Fruit fly (Drosophila melanogaster) whole organism, prepupa: ENCODE data around the gene Cht11.

Experiments used
- Blimp-1 ChIP-seq: fragments of 200-800 bp; sonication (Bioruptor generic); optimal IDR thresholded peaks from 3 replicates; lab custom pipeline; 2017; ENCODE audit warnings: missing biosample characterization, missing genetic modification characterization, mild to moderate bottlenecking, moderate library complexity, missing genetic modification reagents
- CG10631 ChIP-seq: fragments of 200-800 bp; sonication (Bioruptor generic); optimal IDR thresholded peaks from 2 replicates; lab custom pipeline; 2016; ENCODE audit warnings: missing biosample characterization, missing genetic modification characterization
- CG10669 ChIP-seq: fragments of 200-800 bp; sonication (Bioruptor generic); optimal IDR thresholded peaks from 3 replicates; lab custom pipeline; 2018; ENCODE audit warnings: missing biosample characterization, mild to moderate bottlenecking, missing genetic modification characterization, moderate library complexity
- CG11294 ChIP-seq: fragments of 200-800 bp; sonication (Bioruptor generic); IDR thresholded peaks from 2 replicates; pipeline ENCODE4 v1.3.6; 2022; ENCODE audit warnings: missing biosample characterization, missing genetic modification characterization
- CG11902 ChIP-seq: fragments of 200-800 bp; sonication (Bioruptor generic); optimal IDR thresholded peaks from 3 replicates; lab custom pipeline; 2016; ENCODE audit warnings: missing biosample characterization, missing genetic modification characterization
- CG16779 ChIP-seq: fragments of 200-800 bp; sonication (Bioruptor generic); optimal IDR thresholded peaks from 3 replicates; lab custom pipeline; 2017; ENCODE audit warnings: missing biosample characterization, mild to moderate bottlenecking, missing genetic modification characterization
- CG3032 ChIP-seq: fragments of 200-800 bp; optimal IDR thresholded peaks from 2 replicates; lab custom pipeline; 2019; ENCODE audit warnings: missing biosample characterization, mild to moderate bottlenecking, missing genetic modification characterization, moderate library complexity
- CG31627 ChIP-seq: fragments of 200-800 bp; sonication (Bioruptor generic); optimal IDR thresholded peaks from 3 replicates; lab custom pipeline; 2016; ENCODE audit warnings: missing biosample characterization, missing genetic modification characterization
- CG32006 ChIP-seq: fragments of 200-800 bp; sonication (Bioruptor generic); optimal IDR thresholded peaks from 3 replicates; lab custom pipeline; 2017; ENCODE audit warnings: missing biosample characterization, mild to moderate bottlenecking, missing genetic modification characterization
- CG34406 ChIP-seq: fragments of 200-800 bp; sonication (Bioruptor generic); optimal IDR thresholded peaks from 3 replicates; lab custom pipeline; 2016; ENCODE audit warnings: missing biosample characterization, missing genetic modification characterization
- CG3919 ChIP-seq: fragments of 200-800 bp; sonication (Bioruptor generic); optimal IDR thresholded peaks from 3 replicates; lab custom pipeline; 2016; ENCODE audit warnings: missing biosample characterization, missing genetic modification characterization
- CG4318 ChIP-seq: fragments of 200-800 bp; sonication (Bioruptor generic); optimal IDR thresholded peaks from 3 replicates; lab custom pipeline; 2017; ENCODE audit warnings: missing biosample characterization, mild to moderate bottlenecking, missing genetic modification characterization
- CG6163 ChIP-seq: fragments of 200-800 bp; sonication (Bioruptor generic); IDR thresholded peaks from 3 replicates; pipeline ENCODE4 v1.3.6; 2022; ENCODE audit warnings: missing biosample characterization, missing genetic modification characterization
- CG6792 ChIP-seq: fragments of 200-800 bp; sonication (Bioruptor generic); optimal IDR thresholded peaks from 3 replicates; lab custom pipeline; 2016; ENCODE audit warnings: missing biosample characterization, missing genetic modification characterization
- CG6854 ChIP-seq: fragments of 200-800 bp; sonication (Bioruptor generic); optimal IDR thresholded peaks from 2 replicates; lab custom pipeline; 2017; ENCODE audit warnings: missing biosample characterization, mild to moderate bottlenecking, missing genetic modification characterization
- CG7368 ChIP-seq: fragments of 200-800 bp; sonication (Bioruptor generic); optimal IDR thresholded peaks from 3 replicates; lab custom pipeline; 2016; ENCODE audit warnings: missing biosample characterization, missing genetic modification characterization
- CG8119 ChIP-seq: fragments of 200-800 bp; sonication (Bioruptor generic); IDR thresholded peaks from 3 replicates; pipeline ENCODE4 v1.3.6; 2022; ENCODE audit warnings: missing biosample characterization, missing genetic modification characterization
- CG8632 ChIP-seq: fragments of 200-800 bp; sonication (Bioruptor generic); optimal IDR thresholded peaks from 3 replicates; lab custom pipeline; 2016; ENCODE audit warnings: missing biosample characterization, missing genetic modification characterization
- CG9139 ChIP-seq: fragments of 200-800 bp; sonication (Bioruptor generic); optimal IDR thresholded peaks from 3 replicates; lab custom pipeline; 2017; ENCODE audit warnings: missing biosample characterization, mild to moderate bottlenecking, missing genetic modification characterization
- Eip93F ChIP-seq: fragments of 200-800 bp; sonication (Bioruptor generic); optimal IDR thresholded peaks from 2 replicates; lab custom pipeline; 2016; ENCODE audit warnings: missing biosample characterization, mild to moderate bottlenecking, missing genetic modification characterization
- Ets96B ChIP-seq: fragments of 200-800 bp; optimal IDR thresholded peaks from 2 replicates; lab custom pipeline; 2019; ENCODE audit warnings: missing biosample characterization, mild to moderate bottlenecking, missing genetic modification characterization, moderate library complexity
- Gug ChIP-seq: fragments of 200-800 bp; sonication (Bioruptor generic); IDR thresholded peaks from 2 replicates; pipeline ENCODE4 v1.3.6; 2022; ENCODE audit warnings: missing biosample characterization, missing genetic modification characterization
- Hr38 ChIP-seq: sonication (Bioruptor generic); optimal IDR thresholded peaks from 2 replicates; lab custom pipeline; 2016; ENCODE audit warnings: missing biosample characterization, missing genetic modification characterization
- Hr39 ChIP-seq: fragments of 200-800 bp; sonication (Bioruptor generic); optimal IDR thresholded peaks from 2 replicates; lab custom pipeline; 2016; ENCODE audit warnings: missing biosample characterization, missing genetic modification characterization
- Hr4 ChIP-seq: fragments of 200-800 bp; sonication (Bioruptor generic); optimal IDR thresholded peaks from 3 replicates; lab custom pipeline; 2016; ENCODE audit warnings: missing biosample characterization, missing genetic modification characterization
- Lpt ChIP-seq: fragments of 200-800 bp; sonication (Bioruptor generic); optimal IDR thresholded peaks from 3 replicates; lab custom pipeline; 2016; ENCODE audit warnings: missing biosample characterization, missing genetic modification characterization
- OdsH ChIP-seq: fragments of 200-800 bp; sonication (Bioruptor generic); optimal IDR thresholded peaks from 3 replicates; lab custom pipeline; 2016; ENCODE audit warnings: missing biosample characterization, missing genetic modification characterization
- Sox102F ChIP-seq: fragments of 200-800 bp; sonication (Bioruptor generic); optimal IDR thresholded peaks from 2 replicates; lab custom pipeline; 2016; ENCODE audit warnings: missing biosample characterization, mild to moderate bottlenecking, missing genetic modification characterization
- Sox14 ChIP-seq: fragments of 200-800 bp; sonication (Bioruptor generic); optimal IDR thresholded peaks from 3 replicates; lab custom pipeline; 2016; ENCODE audit warnings: missing biosample characterization, missing genetic modification characterization
- Sox15 ChIP-seq: fragments of 200-800 bp; sonication (Bioruptor generic); optimal IDR thresholded peaks from 3 replicates; lab custom pipeline; 2016; ENCODE audit warnings: missing biosample characterization, missing genetic modification characterization
- achi ChIP-seq: fragments of 200-800 bp; sonication (Bioruptor generic); optimal IDR thresholded peaks from 3 replicates; lab custom pipeline; 2016; ENCODE audit warnings: missing biosample characterization, missing genetic modification characterization
- acj6 ChIP-seq: fragments of 200-800 bp; sonication (Bioruptor generic); optimal IDR thresholded peaks from 3 replicates; lab custom pipeline; 2016; ENCODE audit warnings: missing biosample characterization, missing genetic modification characterization
- dac ChIP-seq: fragments of 200-800 bp; sonication (Bioruptor generic); optimal IDR thresholded peaks from 2 replicates; lab custom pipeline; 2017; ENCODE audit warnings: missing biosample characterization, mild to moderate bottlenecking, missing genetic modification characterization
- dsx ChIP-seq: fragments of 200-800 bp; optimal IDR thresholded peaks from 3 replicates; lab custom pipeline; 2019; ENCODE audit warnings: missing biosample characterization, mild to moderate bottlenecking, missing genetic modification characterization, moderate library complexity; ENCODE audit not compliant: poor library complexity, severe bottlenecking
- eg ChIP-seq: fragments of 200-800 bp; sonication (Bioruptor generic); IDR thresholded peaks from 3 replicates; pipeline ENCODE4 v1.3.6; 2022; ENCODE audit warnings: missing biosample characterization, missing genetic modification characterization
- esn ChIP-seq: fragments of 200-800 bp; sonication (Bioruptor generic); optimal IDR thresholded peaks from 2 replicates; lab custom pipeline; 2016; ENCODE audit warnings: missing biosample characterization, mild to moderate bottlenecking, missing genetic modification characterization, moderate library complexity
- fd59A ChIP-seq: fragments of 200-800 bp; sonication (Bioruptor generic); optimal IDR thresholded peaks from 2 replicates; lab custom pipeline; 2017; ENCODE audit warnings: missing biosample characterization, mild to moderate bottlenecking, missing genetic modification characterization, missing genetic modification reagents
- fd85E ChIP-seq: fragments of 200-800 bp; sonication (Bioruptor generic); optimal IDR thresholded peaks from 3 replicates; lab custom pipeline; 2016; ENCODE audit warnings: missing biosample characterization, missing genetic modification characterization
- fkh ChIP-seq: fragments of 200-800 bp; sonication (Bioruptor generic); optimal IDR thresholded peaks from 3 replicates; lab custom pipeline; 2017; ENCODE audit warnings: missing biosample characterization, mild to moderate bottlenecking, missing genetic modification characterization, moderate library complexity
- lz ChIP-seq: fragments of 200-800 bp; sonication (Bioruptor generic); optimal IDR thresholded peaks from 3 replicates; lab custom pipeline; 2016; ENCODE audit warnings: missing biosample characterization, missing genetic modification characterization
- net ChIP-seq: fragments of 200-800 bp; sonication (Bioruptor generic); optimal IDR thresholded peaks from 3 replicates; lab custom pipeline; 2016; ENCODE audit warnings: missing biosample characterization, missing genetic modification characterization
- salr ChIP-seq, 2 experiments: fragments of 200-800 bp; sonication (Bioruptor generic); optimal IDR thresholded peaks; 3 replicates each; lab custom pipeline; 2016 to 2018; ENCODE audit warnings: missing biosample characterization in 2 of 2, missing genetic modification characterization in 2 of 2, mild to moderate bottlenecking in 1 of 2
- spab ChIP-seq: fragments of 200-800 bp; sonication (Bioruptor generic); optimal IDR thresholded peaks from 2 replicates; lab custom pipeline; 2017; ENCODE audit warnings: missing biosample characterization, mild to moderate bottlenecking, missing genetic modification characterization, missing genetic modification reagents
- svp ChIP-seq: fragments of 200-800 bp; sonication (Bioruptor generic); peaks from one replicate; lab custom pipeline; 2016; ENCODE audit warnings: missing biosample characterization, missing genetic modification characterization
- topi ChIP-seq: fragments of 200-800 bp; sonication (Bioruptor generic); optimal IDR thresholded peaks from 3 replicates; lab custom pipeline; 2016; ENCODE audit warnings: missing biosample characterization, missing genetic modification characterization

The Cht11 gene

DNA sequence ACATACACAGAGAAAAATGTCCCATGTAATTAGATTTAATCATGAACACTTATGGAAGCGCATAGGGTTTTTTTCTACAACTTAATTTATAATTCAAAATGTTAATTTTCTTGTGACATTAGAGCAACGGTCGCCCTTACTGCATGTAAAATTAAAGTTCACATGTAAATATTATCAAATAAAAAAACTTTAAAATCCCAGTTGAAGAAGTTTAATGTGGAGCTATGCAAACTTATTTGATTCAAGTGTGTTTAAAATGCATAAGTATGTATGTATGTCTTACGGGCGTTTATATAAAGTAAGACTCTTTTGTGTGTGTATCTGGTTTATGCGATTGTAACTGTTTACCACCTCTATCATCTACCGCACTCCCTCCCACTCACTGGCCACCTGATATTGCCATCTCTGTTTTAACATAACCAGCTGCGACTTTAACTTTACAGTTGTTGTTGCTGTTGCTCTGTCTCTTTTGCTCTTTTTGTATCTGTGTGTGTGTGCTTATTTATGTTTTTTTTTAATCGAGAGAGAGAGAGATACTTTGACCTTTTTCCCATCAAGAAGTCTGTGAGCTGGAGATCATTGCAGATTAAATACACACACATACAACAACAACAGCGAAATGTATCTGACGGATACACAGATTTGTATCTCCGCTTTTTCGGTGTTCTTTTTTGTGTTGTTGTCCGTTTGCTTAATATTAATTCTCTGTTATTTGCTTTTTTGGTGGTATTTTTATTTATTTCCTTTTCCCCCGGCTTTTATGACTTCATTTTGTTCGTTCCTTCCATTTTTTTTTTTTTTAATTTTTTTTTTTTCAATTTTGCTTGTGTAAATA lies 6.3 kb upstream of the Cht11 start (continued):
- peak; percentile 92 for TF ChIP-seq CG34406 (GFP tag; lab: Kevin White, UChicago)
- TF ChIP-seq acj6 (GFP tag; lab: Kevin White, UChicago) = peak; percentile 94
- TF ChIP-seq fd85E (GFP tag; lab: Kevin White, UChicago) = no peak
- TF ChIP-seq CG4318 (GFP tag; lab: Kevin White, UChicago) = peak; percentile 90
- peak; percentile 90 for TF ChIP-seq CG6792 (GFP tag; lab: Kevin White, UChicago)
- TF ChIP-seq CG3032 = peak; percentile 87
- peak; percentile 41 for TF ChIP-seq CG7368 (GFP tag; lab: Kevin White, UChicago)
- peak; percentile 93 for TF ChIP-seq OdsH
- peak; percentile 76 for TF ChIP-seq Lpt (GFP tag; lab: Kevin White, UChicago)
- peak; percentile 91 for TF ChIP-seq fkh (GFP tag; lab: Kevin White, UChicago)
- TF ChIP-seq CG31627 (GFP tag; lab: Kevin White, UChicago) = peak; percentile 92
- TF ChIP-seq CG16779 (tag; lab: Kevin White, UChicago) = peak; percentile 78
- TF ChIP-seq fd59A = peak; percentile 87
- TF ChIP-seq CG32006 = peak; percentile 96
- peak; percentile 95 for TF ChIP-seq svp (GFP tag; lab: Kevin White, UChicago)
- TF ChIP-seq Sox102F (GFP tag; lab: Kevin White, UChicago) = peak; percentile 93
- peak; percentile 37; the same call in 1 of the 2 replicates for TF ChIP-seq CG11294 (GFP tag; lab: Robert Waterston, UW)
- TF ChIP-seq Gug (GFP tag; lab: Robert Waterston, UW) = peak; percentile 49
- TF ChIP-seq CG10669 = peak; percentile 66
- peak; percentile 74 for TF ChIP-seq CG11902 (GFP tag; lab: Kevin White, UChicago)
- TF ChIP-seq CG10631 (GFP tag; lab: Kevin White, UChicago) = peak; percentile 88
- peak; percentile 73 for TF ChIP-seq Ets96B
- peak; percentile 87 for TF ChIP-seq achi
- peak; percentile 74 for TF ChIP-seq CG3919 (GFP tag; lab: Kevin White, UChicago)
- TF ChIP-seq Hr4 (GFP tag; lab: Kevin White, UChicago) = peak; percentile 91
- peak; percentile 95 for TF ChIP-seq lz (GFP tag; lab: Kevin White, UChicago)
- peak; percentile 18 for TF ChIP-seq Blimp-1 (GFP tag; lab: Kevin White, UChicago)
- peak; percentile 86 for TF ChIP-seq net (GFP tag; lab: Kevin White, UChicago)
- peak; percentile 95 for TF ChIP-seq esn
- TF ChIP-seq CG8119 (GFP tag; lab: Robert Waterston, UW) = peak; percentile 91
- peak; percentile 86 for TF ChIP-seq dac
- no peak for TF ChIP-seq CG6854
- peak; percentile 94 for TF ChIP-seq Sox14 (GFP tag; lab: Kevin White, UChicago)
- peak; percentile 50 for TF ChIP-seq CG9139
- TF ChIP-seq Hr38 (GFP tag; lab: Kevin White, UChicago) = no peak

DNA sequence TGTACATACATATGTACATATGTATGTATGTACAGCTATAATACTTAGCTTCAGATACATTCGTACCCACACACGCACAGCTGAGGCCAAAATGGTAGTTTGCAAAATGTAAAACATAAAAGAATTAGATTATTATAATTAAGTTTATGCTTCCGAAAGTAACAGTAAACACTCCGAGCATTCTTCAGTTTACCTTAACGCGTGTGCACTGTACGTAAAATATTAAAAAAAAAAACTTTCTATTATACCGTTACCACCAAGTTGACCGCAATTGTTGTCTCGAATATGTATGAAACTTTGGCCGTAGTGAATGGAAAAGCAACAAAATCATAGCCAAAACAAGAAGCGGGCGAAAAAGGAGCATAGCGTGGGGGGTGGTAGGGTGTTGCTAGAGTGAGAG lies 5.2 kb upstream of the Cht11 start:
- TF ChIP-seq fd85E (GFP tag; lab: Kevin White, UChicago) (no peak), Eip93F (peak; percentile 32), CG7368 (GFP tag; lab: Kevin White, UChicago) (peak; percentile 50), acj6 (GFP tag; lab: Kevin White, UChicago) (peak; percentile 74), lz (GFP tag; lab: Kevin White, UChicago) (peak; percentile 78), CG8119 (GFP tag; lab: Robert Waterston, UW) (peak; percentile 91), Hr39 (GFP tag; lab: Kevin White, UChicago) (peak; percentile 43), CG6792 (GFP tag; lab: Kevin White, UChicago) (peak; percentile 68), CG3919 (GFP tag; lab: Kevin White, UChicago) (peak; percentile 78), CG6163 (GFP tag; lab: Robert Waterston, UW) (peak; percentile 88), achi (peak; percentile 78), CG8632 (GFP tag; lab: Kevin White, UChicago) (peak; percentile 67), Ets96B (peak; percentile 71), CG32006 (peak; percentile 91), eg (GFP tag; lab: Robert Waterston, UW) (peak; percentile 92), spab (GFP tag; lab: Kevin White, UChicago) (peak; percentile 58), CG6854 (no peak), esn (peak; percentile 74), OdsH (peak; percentile 79), Sox102F (GFP tag; lab: Kevin White, UChicago) (peak; percentile 78), fkh (GFP tag; lab: Kevin White, UChicago) (peak; percentile 32), CG16779 (tag; lab: Kevin White, UChicago) (peak; percentile 69), CG11294 (GFP tag; lab: Robert Waterston, UW) (peak; percentile 53), CG4318 (GFP tag; lab: Kevin White, UChicago) (peak; percentile 80), CG10631 (GFP tag; lab: Kevin White, UChicago) (peak; percentile 67), topi (GFP tag; lab: Kevin White, UChicago) (peak; percentile 68), Sox15 (GFP tag; lab: Kevin White, UChicago) (peak; percentile 30), Blimp-1 (GFP tag; lab: Kevin White, UChicago) (no peak), salr (GFP tag; optimal IDR thresholded peaks at IDR 0.05; lab: Kevin White, UChicago) (peak; percentile 42 to 67), CG9139 (peak; percentile 33), dsx (GFP tag; lab: Kevin White, UChicago) (peak; percentile 56), fd59A (peak; percentile 60)
